Worm (Caenorhabditis elegans): ENCODE data around the gene K01A6.7.

K01A6.7 gene

DNA sequence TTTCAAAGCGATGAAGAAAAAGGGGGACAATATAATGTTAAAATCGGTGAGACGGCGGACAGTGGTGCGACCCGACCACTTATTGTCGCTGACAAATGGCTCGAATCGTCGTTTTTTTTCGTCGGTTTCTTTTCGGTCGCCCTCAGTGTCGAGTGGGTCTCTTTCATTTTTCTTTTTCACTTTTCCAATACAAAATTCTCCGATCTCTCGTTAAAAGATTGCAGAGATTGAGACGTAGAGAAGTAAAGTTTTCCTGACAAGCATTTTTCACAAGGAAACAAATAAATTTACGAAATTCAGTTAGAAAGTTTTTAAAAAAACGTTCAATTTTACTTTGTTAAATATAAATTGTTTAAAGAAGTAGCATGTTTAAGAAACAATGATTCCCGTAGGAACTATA, 46.8 kb downstream of the K01A6.7 start:
- TF ChIP-seq nhr-237 (tag; optimal IDR thresholded peaks at IDR 0.05), result no peak
- TF ChIP-seq snpc-4 (tag; optimal IDR thresholded peaks at IDR 0.05), result no peak
- peak; percentile 27 for TF ChIP-seq lin-39 (tag; optimal IDR thresholded peaks at IDR 0.05)

- TF ChIP-seq ceh-82 (tag; optimal IDR thresholded peaks at IDR 0.05) (no peak), nhr-25 (tag; optimal IDR thresholded peaks at IDR 0.05) (no peak), lsy-12 (tag; optimal IDR thresholded peaks at IDR 0.05) (no peak), tbx-2 (tag; optimal IDR thresholded peaks at IDR 0.05) (no peak), egl-27 (tag; optimal IDR thresholded peaks at IDR 0.05) (no peak)
These were observed 47.4 kb downstream of the K01A6.7 start, which contains the start of gene let-60 for ce11 chrIV:11690988-11691387. TSS of gene let-60 (minus strand) at chrIV:11691088.

All from whole organism, L3 larva.